Fruit fly (Drosophila melanogaster): ENCODE measurements around the gene Spag1.

The Spag1 gene

DNA sequence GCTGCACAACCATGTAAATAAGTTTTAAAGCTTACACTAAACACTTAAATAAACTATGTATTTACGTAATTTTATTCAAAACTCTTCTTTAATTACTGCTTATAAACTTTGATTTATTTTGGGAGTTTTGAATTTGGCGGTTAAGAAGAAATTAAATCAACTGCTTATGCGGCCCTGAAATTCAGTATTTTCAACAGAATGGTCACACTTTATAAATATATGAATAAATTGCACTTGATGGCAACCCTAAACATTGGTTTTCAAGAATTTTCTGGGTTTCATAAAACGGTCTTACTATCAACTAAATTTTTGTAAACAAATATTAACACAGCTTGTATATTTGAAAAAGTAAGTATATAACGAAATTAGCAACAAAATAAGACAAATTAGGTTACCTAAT lies 2.4 kb upstream of the Spag1 start, which contains the start of gene CG14252 (continued):
- no peak for TF ChIP-seq CG9437 (GFP tag; optimal IDR thresholded peaks at IDR 0.05)
- TF ChIP-seq chinmo (GFP tag; IDR thresholded peaks at IDR 0.05; ENCODE audit: partially characterized antibody): 0 out of 4 replicates have a peak, but pooled peaks have one; percentile 23
- no peak for TF ChIP-seq CG43689 (GFP tag; IDR thresholded peaks at IDR 0.05)
- TF ChIP-seq CG42726 (GFP tag; IDR thresholded peaks at IDR 0.05; ENCODE audit: partially characterized antibody): no peak
- no peak for TF ChIP-seq ttk (GFP tag; IDR thresholded peaks at IDR 0.05)
- no peak for TF ChIP-seq CG32772 (GFP tag; IDR thresholded peaks at IDR 0.05)
- TF ChIP-seq ab (GFP tag; optimal IDR thresholded peaks at IDR 0.05): no peak
- TF ChIP-seq HmgZ (tag; optimal IDR thresholded peaks at IDR 0.05): peak; percentile 48
- TF ChIP-seq CG1529 (GFP tag; optimal IDR thresholded peaks at IDR 0.05): no peak
- no peak for TF ChIP-seq bbx (GFP tag; IDR thresholded peaks at IDR 0.05; ENCODE audit: partially characterized antibody)
- no peak for TF ChIP-seq CG7357 (GFP tag; IDR thresholded peaks at IDR 0.05)
- TF ChIP-seq CG7556 (GFP tag; optimal IDR thresholded peaks at IDR 0.05): no peak
- no peak for TF ChIP-seq slou (GFP tag; optimal IDR thresholded peaks at IDR 0.05)
- no peak for TF ChIP-seq CG4328 (GFP tag; optimal IDR thresholded peaks at IDR 0.05)
- no peak for TF ChIP-seq hbn (GFP tag; IDR thresholded peaks at IDR 0.05; ENCODE audit: partially characterized antibody)
- TF ChIP-seq PHDP (tag; optimal IDR thresholded peaks at IDR 0.05): peak; percentile 7
- TF ChIP-seq E2f2 (GFP tag; IDR thresholded peaks at IDR 0.05): peak; percentile 99
- no peak for TF ChIP-seq CG6683 (GFP tag; optimal IDR thresholded peaks at IDR 0.05)
- TF ChIP-seq Ets97D (GFP tag; optimal IDR thresholded peaks at IDR 0.05): peak; percentile 74
- TF ChIP-seq btn (GFP tag; optimal IDR thresholded peaks at IDR 0.05): no peak
- TF ChIP-seq Elba2 (GFP tag; optimal IDR thresholded peaks at IDR 0.05): no peak
- no peak for TF ChIP-seq odd (GFP tag; optimal IDR thresholded peaks at IDR 0.05)
- TF ChIP-seq CG8089 (GFP tag; optimal IDR thresholded peaks at IDR 0.05): no peak
- peak; percentile 24; the same call in 1 of the 2 replicates for TF ChIP-seq Xrp1 (GFP tag; IDR thresholded peaks at IDR 0.05)
- no peak for TF ChIP-seq Tbp (GFP tag; optimal IDR thresholded peaks at IDR 0.05)
- TF ChIP-seq Dbx (GFP tag; IDR thresholded peaks at IDR 0.05): no peak; the same call in 2 of the 3 replicates
- TF ChIP-seq crc (GFP tag; optimal IDR thresholded peaks at IDR 0.05): no peak
- TF ChIP-seq en (GFP tag; optimal IDR thresholded peaks at IDR 0.05): no peak
- 0 out of 3 replicates have a peak, but pooled peaks have one; percentile 23 for TF ChIP-seq CG17361 (GFP tag; IDR thresholded peaks at IDR 0.05)
- TF ChIP-seq Med (GFP tag): peak; percentile 77
- TF ChIP-seq schlank (tag; optimal IDR thresholded peaks at IDR 0.05): no peak
- TF ChIP-seq CG10979 (tag; optimal IDR thresholded peaks at IDR 0.05): no peak
- TF ChIP-seq disco-r (GFP tag; optimal IDR thresholded peaks at IDR 0.05): no peak
- TF ChIP-seq Hr51 (GFP tag; optimal IDR thresholded peaks at IDR 0.05): no peak
- TF ChIP-seq CG17829 (tag; optimal IDR thresholded peaks at IDR 0.05): peak; percentile 61
- no peak for TF ChIP-seq CG8388 (GFP tag; optimal IDR thresholded peaks at IDR 0.05)
- peak in 1 of 2 experiments; percentile 16 for TF ChIP-seq dpn (GFP tag; optimal IDR thresholded peaks at IDR 0.05)
- no peak for TF ChIP-seq pb (GFP tag; optimal IDR thresholded peaks at IDR 0.05)
- peak; percentile 97 for TF ChIP-seq stwl (tag; optimal IDR thresholded peaks at IDR 0.05)
- TF ChIP-seq CG33213 (GFP tag; optimal IDR thresholded peaks at IDR 0.05): peak; percentile 65
- TF ChIP-seq ssp (GFP tag; IDR thresholded peaks at IDR 0.05): 0 out of 2 replicates have a peak, but pooled peaks have one; percentile 6
- TF ChIP-seq gsb-n (tag; optimal IDR thresholded peaks at IDR 0.05): peak; percentile 9
- TF ChIP-seq jing (GFP tag; optimal IDR thresholded peaks at IDR 0.05): no peak
- TF ChIP-seq BEAF-32 (GFP tag; optimal IDR thresholded peaks at IDR 0.05): peak; percentile 40
- no peak for TF ChIP-seq Vsx1 (GFP tag; optimal IDR thresholded peaks at IDR 0.05)
- no peak for TF ChIP-seq Dip2 (GFP tag; IDR thresholded peaks at IDR 0.05)
- TF ChIP-seq p53 (GFP tag; optimal IDR thresholded peaks at IDR 0.05): no peak
- no peak for TF ChIP-seq sens-2 (GFP tag; IDR thresholded peaks at IDR 0.05)
- no peak for TF ChIP-seq CG7745 (tag; optimal IDR thresholded peaks at IDR 0.05)
- no peak for TF ChIP-seq CG1832 (GFP tag; optimal IDR thresholded peaks at IDR 0.05)
- TF ChIP-seq psq (GFP tag; optimal IDR thresholded peaks at IDR 0.05): no peak
